Worm (Caenorhabditis elegans): ENCODE data around the gene polh-1.

- TF ChIP-seq ama-1 (optimal IDR thresholded peaks at IDR 0.05) (no peak), ztf-11 (tag; optimal IDR thresholded peaks at IDR 0.05) (no peak), hif-1 (tag; optimal IDR thresholded peaks at IDR 0.05) (no peak), lin-15B (tag; optimal IDR thresholded peaks at IDR 0.05) (no peak), Y105C5A.15 (GFP tag; IDR thresholded peaks at IDR 0.05) (no peak), dpl-1 (GFP tag; optimal IDR thresholded peaks at IDR 0.05) (no peak), unc-39 (tag; optimal IDR thresholded peaks at IDR 0.05) (no peak), nhr-25 (tag; optimal IDR thresholded peaks at IDR 0.05; ENCODE audit: borderline replicate concordance, insufficient read depth) (no peak), nhr-237 (tag; optimal IDR thresholded peaks at IDR 0.05) (no peak)
Observed at ce11 chrIII:1922081-1922480, 28.0 kb downstream of the polh-1 start.

Measured in whole organism, L4 larva.